Worm (Caenorhabditis elegans) whole organism, L4/young adult: ENCODE data around the gene F58A6.9.

Experiments
- W03F9.2 ChIP-seq: fragments of 150-350 bp; optimal IDR thresholded peaks from 2 replicates; lab custom pipeline; 2014; ENCODE audit warnings: missing biosample characterization, missing genetic modification characterization
- dao-5 ChIP-seq: sonication (generic microtip); optimal IDR thresholded peaks from 2 replicates; lab custom pipeline; 2016; ENCODE audit warnings: missing genotype, missing genetic modification characterization, moderate library complexity, missing compliant biosample characterization
- him-1 ChIP-seq: sonication (generic microtip); optimal IDR thresholded peaks from 2 replicates; lab custom pipeline; 2016; ENCODE audit warnings: missing genotype, missing genetic modification reagents, missing genetic modification characterization, missing compliant biosample characterization

DNA sequence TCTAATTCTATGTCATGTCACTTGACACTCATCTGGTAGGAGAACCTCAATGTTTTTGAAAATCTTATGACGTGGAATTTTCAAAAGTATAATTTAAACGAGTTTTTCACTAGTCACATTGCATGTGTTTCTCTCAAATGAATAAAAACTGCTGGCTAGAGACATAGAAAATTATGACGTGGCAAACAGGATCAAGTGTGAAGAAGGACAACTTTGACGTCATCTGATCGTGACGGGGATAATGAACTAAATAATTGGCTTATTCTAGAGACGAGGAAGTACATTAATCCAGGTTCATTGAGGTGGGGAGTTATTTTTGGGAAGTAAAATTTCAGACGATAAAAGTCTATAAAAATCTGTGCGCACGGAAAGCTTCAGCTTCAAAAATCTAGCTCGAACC, 24.5 kb upstream of the F58A6.9 start:
- TF ChIP-seq him-1 = no peak
- no peak for TF ChIP-seq dao-5 (tag; lab: Kevin White, UChicago)
- no peak for TF ChIP-seq W03F9.2
